Fruit fly (Drosophila melanogaster) whole organism, wandering third instar larva: ENCODE results near the gene PolQ.

Experiments used
- Abd-B ChIP-seq: fragments of >200 bp; optimal IDR thresholded peaks from 2 replicates; lab custom pipeline; 2017; ENCODE audit warnings: missing biosample characterization, missing genetic modification characterization
- CG32264 ChIP-seq: fragments of 200-800 bp; sonication (Bioruptor generic); optimal IDR thresholded peaks from 2 replicates; lab custom pipeline; 2016; ENCODE audit warnings: missing biosample characterization, missing genetic modification characterization
- CG9705 ChIP-seq: fragments of 200-800 bp; sonication (Bioruptor generic); optimal IDR thresholded peaks from 2 replicates; lab custom pipeline; 2018; ENCODE audit warnings: missing biosample characterization, mild to moderate bottlenecking, missing genetic modification characterization
- CrebA ChIP-seq: fragments of 200-800 bp; sonication (Bioruptor generic); optimal IDR thresholded peaks from 2 replicates; lab custom pipeline; 2016; ENCODE audit warnings: missing biosample characterization, mild to moderate bottlenecking, missing genetic modification characterization, borderline replicate concordance
- Dfd ChIP-seq: fragments of >200 bp; optimal IDR thresholded peaks from 2 replicates; lab custom pipeline; 2017; ENCODE audit warnings: missing biosample characterization, missing genetic modification characterization
- Dif ChIP-seq: fragments of 200-275, 200-300 bp; sonication (Bioruptor generic); optimal IDR thresholded peaks from 2 replicates; lab custom pipeline; 2018; ENCODE audit warnings: missing biosample characterization, missing genetic modification characterization; ENCODE audit not compliant: partially characterized antibody
- GATAd ChIP-seq: sonication (Bioruptor generic); optimal IDR thresholded peaks from 2 replicates; lab custom pipeline; 2016; ENCODE audit warnings: missing biosample characterization, missing genetic modification characterization
- HLH106 ChIP-seq: fragments of 200-800 bp; optimal IDR thresholded peaks from 3 replicates; lab custom pipeline; 2019; ENCODE audit warnings: missing biosample characterization, mild to moderate bottlenecking, missing genetic modification characterization, moderate library complexity
- Hr78 ChIP-seq: fragments of >200 bp; optimal IDR thresholded peaks from 2 replicates; lab custom pipeline; 2017; ENCODE audit warnings: missing biosample characterization, missing genetic modification characterization
- Hr83 ChIP-seq: fragments of 200-300 bp; sonication (Bioruptor generic); optimal IDR thresholded peaks from 2 replicates; lab custom pipeline; 2016; ENCODE audit warnings: missing biosample characterization, mild to moderate bottlenecking, missing genetic modification characterization, moderate library complexity; ENCODE audit not compliant: poor library complexity, severe bottlenecking
- Jra ChIP-seq: sonication (Bioruptor generic); optimal IDR thresholded peaks from 2 replicates; lab custom pipeline; 2016; ENCODE audit warnings: missing biosample characterization, missing genetic modification characterization
- Mio ChIP-seq: sonication (Bioruptor generic); optimal IDR thresholded peaks from 2 replicates; lab custom pipeline; 2016; ENCODE audit warnings: missing biosample characterization, missing genetic modification characterization
- Myc ChIP-seq: fragments of >200 bp; optimal IDR thresholded peaks from 2 replicates; lab custom pipeline; 2017
- OdsH ChIP-seq: fragments of 200-800 bp; sonication (Bioruptor generic); optimal IDR thresholded peaks from 2 replicates; lab custom pipeline; 2016; ENCODE audit warnings: missing biosample characterization, mild to moderate bottlenecking, missing genetic modification characterization
- Rel ChIP-seq, 2 experiments: fragments of 200-800 bp; sonication (Bioruptor generic) in 1 of 2; optimal IDR thresholded peaks; 2 replicates in 1 of 2; 3 replicates in 1 of 2; lab custom pipeline; 2016 to 2019; ENCODE audit warnings: mild to moderate bottlenecking in 2 of 2, missing biosample characterization in 2 of 2, missing genetic modification characterization in 2 of 2, moderate library complexity in 1 of 2
- Sp1 ChIP-seq: fragments of 200-800 bp; sonication (Bioruptor generic); optimal IDR thresholded peaks from 3 replicates; lab custom pipeline; 2019; ENCODE audit warnings: missing biosample characterization, mild to moderate bottlenecking, missing genetic modification characterization, moderate library complexity
- Vsx2 ChIP-seq: fragments of 200-300, 225-300 bp; sonication (Bioruptor generic); optimal IDR thresholded peaks from 2 replicates; lab custom pipeline; 2018; ENCODE audit warnings: missing biosample characterization, missing genetic modification characterization; ENCODE audit not compliant: partially characterized antibody
- br ChIP-seq: fragments of 200-800 bp; sonication (Bioruptor generic); optimal IDR thresholded peaks from 2 replicates; lab custom pipeline; 2016; ENCODE audit warnings: missing biosample characterization, missing genetic modification characterization
- brk ChIP-seq: fragments of 200-800 bp; sonication (Bioruptor generic); optimal IDR thresholded peaks from 2 replicates; lab custom pipeline; 2016; ENCODE audit warnings: missing biosample characterization, mild to moderate bottlenecking, missing genetic modification characterization
- dl ChIP-seq, 2 experiments: fragments of 175-275, 200-275 bp in 1 of 2; fragments of 200-275 bp in 1 of 2; sonication (Bioruptor generic); optimal IDR thresholded peaks; lab custom pipeline; 2018; ENCODE audit warnings: mild to moderate bottlenecking in 2 of 2, missing biosample characterization in 2 of 2, missing genetic modification characterization in 2 of 2, moderate library complexity in 2 of 2; ENCODE audit not compliant: partially characterized antibody in 2 of 2, insufficient read depth in 1 of 2
- dmrt93B ChIP-seq: fragments of 200-800 bp; sonication (Bioruptor generic); optimal IDR thresholded peaks from 2 replicates; lab custom pipeline; 2018; ENCODE audit warnings: missing biosample characterization, mild to moderate bottlenecking, missing genetic modification characterization
- dsf ChIP-seq: sonication (Bioruptor generic); optimal IDR thresholded peaks from 2 replicates; lab custom pipeline; 2016; ENCODE audit warnings: missing biosample characterization, missing genetic modification characterization, borderline replicate concordance
- ey ChIP-seq: fragments of 200-800 bp; sonication (Bioruptor generic); optimal IDR thresholded peaks from 2 replicates; lab custom pipeline; 2016; ENCODE audit warnings: missing biosample characterization, missing genetic modification characterization
- foxo ChIP-seq, 2 experiments: fragments of 200-800 bp; sonication (Bioruptor generic); optimal IDR thresholded peaks; 2 replicates in 1 of 2; 3 replicates in 1 of 2; lab custom pipeline; 2016 to 2017; ENCODE audit warnings: missing biosample characterization in 2 of 2, missing genetic modification characterization in 2 of 2
- fru ChIP-seq: fragments of 200-800 bp; sonication (Bioruptor generic); optimal IDR thresholded peaks from 3 replicates; lab custom pipeline; 2016; ENCODE audit warnings: missing biosample characterization, mild to moderate bottlenecking, missing genetic modification characterization
- h ChIP-seq: fragments of 200-800 bp; sonication (Bioruptor generic); optimal IDR thresholded peaks from 3 replicates; lab custom pipeline; 2016; ENCODE audit warnings: missing biosample characterization, mild to moderate bottlenecking, missing genetic modification characterization
- jim ChIP-seq: fragments of 175-275, 200-325 bp; sonication (Bioruptor generic); optimal IDR thresholded peaks from 2 replicates; lab custom pipeline; 2016; ENCODE audit warnings: missing biosample characterization, mild to moderate bottlenecking, missing genetic modification characterization
- pan ChIP-seq: fragments of >200 bp; optimal IDR thresholded peaks from 2 replicates; lab custom pipeline; 2017
- psq ChIP-seq: fragments of 200-800 bp; sonication (Bioruptor generic); optimal IDR thresholded peaks from 3 replicates; lab custom pipeline; 2017; ENCODE audit warnings: missing biosample characterization, mild to moderate bottlenecking, missing genetic modification characterization, moderate library complexity
- rgr ChIP-seq: fragments of 200-800 bp; sonication (Bioruptor generic); optimal IDR thresholded peaks from 3 replicates; lab custom pipeline; 2016; ENCODE audit warnings: missing biosample characterization, mild to moderate bottlenecking, missing genetic modification characterization
- sage ChIP-seq: fragments of 200-800 bp; sonication (Bioruptor generic); optimal IDR thresholded peaks from 2 replicates; lab custom pipeline; 2016; ENCODE audit warnings: missing biosample characterization, mild to moderate bottlenecking, missing genetic modification characterization
- tai ChIP-seq: sonication (Bioruptor generic); optimal IDR thresholded peaks from 2 replicates; lab custom pipeline; 2016; ENCODE audit warnings: missing biosample characterization, missing genetic modification characterization
- woc ChIP-seq: sonication (Bioruptor generic); optimal IDR thresholded peaks from 2 replicates; lab custom pipeline; 2016; ENCODE audit warnings: missing biosample characterization, mild to moderate bottlenecking, missing genetic modification characterization

The PolQ gene

DNA sequence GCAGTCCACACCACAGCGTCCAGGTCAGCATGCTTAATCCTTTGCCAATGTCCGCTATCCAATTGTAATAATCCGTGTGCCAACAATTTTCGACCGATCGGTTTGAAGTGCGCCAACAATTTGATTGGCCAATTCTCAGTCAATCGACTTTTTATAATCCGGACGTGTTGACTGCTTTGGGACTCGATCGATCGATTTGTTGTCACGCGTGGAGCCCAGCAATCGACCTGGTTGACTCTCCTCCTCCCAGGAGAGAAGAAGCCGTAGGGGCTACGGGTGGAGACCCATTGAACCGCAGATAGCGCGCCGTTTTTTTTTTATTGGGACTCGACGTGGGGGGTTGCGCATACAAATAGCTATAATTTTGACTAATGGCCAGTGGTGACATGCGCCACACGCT is 30.8 kb downstream of the PolQ start, which contains the start of gene Cyp313a4:
Cyp313a4 (minus strand) TSS at position 101 of the 400 bp plus-strand sequence.
- TF ChIP-seq Abd-B (GFP tag; lab: Kevin White, UChicago) (no peak), dmrt93B (no peak), Dfd (GFP tag; lab: Kevin White, UChicago) (no peak), CrebA (no peak), CG9705 (no peak), pan (lab: Kevin White, UChicago) (no peak), CG32264 (GFP tag; lab: Kevin White, UChicago) (no peak), dl (GFP tag; optimal IDR thresholded peaks at IDR 0.05; lab: Kevin White, UChicago; ENCODE audit: insufficient read depth in 1 of 2, partially characterized antibody in 2 of 2) (no peak), br (GFP tag; lab: Kevin White, UChicago) (no peak), psq (GFP tag; lab: Kevin White, UChicago) (no peak), dsf (GFP tag; lab: Kevin White, UChicago) (no peak), jim (GFP tag; lab: Kevin White, UChicago) (no peak), sage (GFP tag; lab: Kevin White, UChicago) (no peak), ey (GFP tag; lab: Kevin White, UChicago) (no peak), Dif (GFP tag; lab: Kevin White, UChicago) (no peak)

DNA sequence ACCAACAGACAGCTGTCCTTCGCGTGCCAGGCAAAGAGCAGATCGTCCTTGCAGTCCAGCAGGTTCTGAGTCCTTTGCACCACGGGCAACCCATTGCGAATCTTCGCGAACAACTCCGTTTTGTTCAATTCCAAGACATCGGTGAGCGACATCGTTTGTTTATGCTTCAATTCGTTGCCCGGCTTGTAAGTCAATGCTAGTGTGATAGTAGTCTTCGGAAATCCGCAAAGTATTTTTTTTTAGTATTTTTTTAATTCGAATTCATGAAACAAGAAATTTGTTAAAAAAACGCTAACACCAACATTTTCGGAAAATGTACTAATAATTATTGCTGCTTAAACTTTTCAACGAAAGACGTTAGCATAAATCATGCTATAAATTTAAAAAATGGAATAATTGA is 33.2 kb downstream of the PolQ start, which contains the start of gene mbo:
mbo (minus strand) TSS at position 203 of the 400 bp plus-strand sequence.
- no peak for TF ChIP-seq Myc (lab: Kevin White, UChicago)
- TF ChIP-seq h = no peak
- TF ChIP-seq rgr = no peak
- no peak for TF ChIP-seq GATAd (GFP tag; lab: Kevin White, UChicago)
- no peak for TF ChIP-seq Dfd (GFP tag; lab: Kevin White, UChicago)
- no peak for TF ChIP-seq tai (GFP tag; lab: Kevin White, UChicago)
- no peak for TF ChIP-seq fru (GFP tag; lab: Kevin White, UChicago)
- no peak for TF ChIP-seq dmrt93B
- TF ChIP-seq OdsH (GFP tag; lab: Kevin White, UChicago) = no peak
- TF ChIP-seq Abd-B (GFP tag; lab: Kevin White, UChicago) = no peak
- no peak for TF ChIP-seq Sp1 (GFP tag; lab: Kevin White, UChicago)
- TF ChIP-seq dsf (GFP tag; lab: Kevin White, UChicago) = no peak
- TF ChIP-seq Dif (GFP tag; lab: Kevin White, UChicago) = no peak
- no peak for TF ChIP-seq pan (lab: Kevin White, UChicago)
- no peak for TF ChIP-seq CG32264 (GFP tag; lab: Kevin White, UChicago)
- no peak for TF ChIP-seq ey (GFP tag; lab: Kevin White, UChicago)

- TF ChIP-seq Jra (GFP tag; lab: Kevin White, UChicago) = no peak
- no peak for TF ChIP-seq br (GFP tag; lab: Kevin White, UChicago)
- TF ChIP-seq CG9705 = no peak
- TF ChIP-seq Mio (GFP tag; lab: Kevin White, UChicago) = no peak
- no peak for TF ChIP-seq rgr
- no peak for TF ChIP-seq HLH106 (tag; lab: Kevin White, UChicago)
- TF ChIP-seq Hr78 (GFP tag; lab: Kevin White, UChicago) = no peak
- TF ChIP-seq tai (GFP tag; lab: Kevin White, UChicago) = no peak
- TF ChIP-seq foxo (GFP tag; optimal IDR thresholded peaks at IDR 0.05; lab: Kevin White, UChicago) = no peak
- no peak for TF ChIP-seq ey (GFP tag; lab: Kevin White, UChicago)
These were observed 35.9 kb downstream of the PolQ start, which contains the start of gene CG43630 for dm6 chr3R:12676160-12676559. CG43630 (minus strand) TSS chr3R:12676260.

dm6 chr3R:12674041-12674623 is 38.0 kb downstream of the PolQ start, which contains the start of gene Gnmt:
Gnmt (plus strand) TSS chr3R:12674608.
- TF ChIP-seq Dif (GFP tag; lab: Kevin White, UChicago) = peak; percentile 33
- TF ChIP-seq HLH106 (tag; lab: Kevin White, UChicago) = no peak
- TF ChIP-seq h = no peak

- TF ChIP-seq psq (GFP tag; lab: Kevin White, UChicago) (no peak), Hr83 (GFP tag; lab: Kevin White, UChicago) (no peak), h (no peak), dmrt93B (no peak), jim (GFP tag; lab: Kevin White, UChicago) (no peak), Mio (GFP tag; lab: Kevin White, UChicago) (no peak), fru (GFP tag; lab: Kevin White, UChicago) (no peak), Rel (GFP tag; optimal IDR thresholded peaks at IDR 0.05; lab: Kevin White, UChicago) (no peak), Rel (tag; optimal IDR thresholded peaks at IDR 0.05; lab: Kevin White, UChicago) (no peak), CrebA (no peak), Vsx2 (no peak), pan (lab: Kevin White, UChicago) (no peak), rgr (no peak), Dif (GFP tag; lab: Kevin White, UChicago) (no peak), woc (no peak), brk (GFP tag; lab: Kevin White, UChicago) (no peak), dl (GFP tag; optimal IDR thresholded peaks at IDR 0.05; lab: Kevin White, UChicago; ENCODE audit: insufficient read depth in 1 of 2, partially characterized antibody in 2 of 2) (no peak)
These were observed 45.8 kb downstream of the PolQ start for dm6 chr3R:12666206-12666834.
